Fruit fly (Drosophila melanogaster) whole organism, wandering third instar larva: ENCODE data around the gene mab-21.

Source experiments
- Abd-B ChIP-seq: fragments of >200 bp; optimal IDR thresholded peaks from 2 replicates; lab custom pipeline; 2017; ENCODE audit warnings: missing biosample characterization, missing genetic modification characterization
- CG32264 ChIP-seq: fragments of 200-800 bp; sonication (Bioruptor generic); optimal IDR thresholded peaks from 2 replicates; lab custom pipeline; 2016; ENCODE audit warnings: missing biosample characterization, missing genetic modification characterization
- CG9705 ChIP-seq: fragments of 200-800 bp; sonication (Bioruptor generic); optimal IDR thresholded peaks from 2 replicates; lab custom pipeline; 2018; ENCODE audit warnings: missing biosample characterization, mild to moderate bottlenecking, missing genetic modification characterization
- CrebA ChIP-seq: fragments of 200-800 bp; sonication (Bioruptor generic); optimal IDR thresholded peaks from 2 replicates; lab custom pipeline; 2016; ENCODE audit warnings: missing biosample characterization, mild to moderate bottlenecking, missing genetic modification characterization, borderline replicate concordance
- Dfd ChIP-seq: fragments of >200 bp; optimal IDR thresholded peaks from 2 replicates; lab custom pipeline; 2017; ENCODE audit warnings: missing biosample characterization, missing genetic modification characterization
- Dif ChIP-seq: fragments of 200-275, 200-300 bp; sonication (Bioruptor generic); optimal IDR thresholded peaks from 2 replicates; lab custom pipeline; 2018; ENCODE audit warnings: missing biosample characterization, missing genetic modification characterization; ENCODE audit not compliant: partially characterized antibody
- GATAd ChIP-seq: sonication (Bioruptor generic); optimal IDR thresholded peaks from 2 replicates; lab custom pipeline; 2016; ENCODE audit warnings: missing biosample characterization, missing genetic modification characterization
- HLH106 ChIP-seq: fragments of 200-800 bp; optimal IDR thresholded peaks from 3 replicates; lab custom pipeline; 2019; ENCODE audit warnings: missing biosample characterization, mild to moderate bottlenecking, missing genetic modification characterization, moderate library complexity
- Hnf4 ChIP-seq: fragments of 200-800 bp; sonication (Bioruptor generic); optimal IDR thresholded peaks from 2 replicates; lab custom pipeline; 2016; ENCODE audit warnings: missing biosample characterization, mild to moderate bottlenecking, missing genetic modification characterization
- Hr78 ChIP-seq: fragments of >200 bp; optimal IDR thresholded peaks from 2 replicates; lab custom pipeline; 2017; ENCODE audit warnings: missing biosample characterization, missing genetic modification characterization
- Hr83 ChIP-seq: fragments of 200-300 bp; sonication (Bioruptor generic); optimal IDR thresholded peaks from 2 replicates; lab custom pipeline; 2016; ENCODE audit warnings: missing biosample characterization, mild to moderate bottlenecking, missing genetic modification characterization, moderate library complexity; ENCODE audit not compliant: poor library complexity, severe bottlenecking
- Jra ChIP-seq: sonication (Bioruptor generic); optimal IDR thresholded peaks from 2 replicates; lab custom pipeline; 2016; ENCODE audit warnings: missing biosample characterization, missing genetic modification characterization
- Mio ChIP-seq: sonication (Bioruptor generic); optimal IDR thresholded peaks from 2 replicates; lab custom pipeline; 2016; ENCODE audit warnings: missing biosample characterization, missing genetic modification characterization
- Myc ChIP-seq: fragments of >200 bp; optimal IDR thresholded peaks from 2 replicates; lab custom pipeline; 2017
- N ChIP-seq: fragments of >200 bp; optimal IDR thresholded peaks from 2 replicates; lab custom pipeline; 2018; ENCODE audit warnings: missing biosample characterization, missing external identifiers, missing genetic modification characterization
- OdsH ChIP-seq: fragments of 200-800 bp; sonication (Bioruptor generic); optimal IDR thresholded peaks from 2 replicates; lab custom pipeline; 2016; ENCODE audit warnings: missing biosample characterization, mild to moderate bottlenecking, missing genetic modification characterization
- Rel ChIP-seq, 2 experiments: fragments of 200-800 bp; sonication (Bioruptor generic) in 1 of 2; optimal IDR thresholded peaks; 2 replicates in 1 of 2; 3 replicates in 1 of 2; lab custom pipeline; 2016 to 2019; ENCODE audit warnings: mild to moderate bottlenecking in 2 of 2, missing biosample characterization in 2 of 2, missing genetic modification characterization in 2 of 2, moderate library complexity in 1 of 2
- Sp1 ChIP-seq: fragments of 200-800 bp; sonication (Bioruptor generic); optimal IDR thresholded peaks from 3 replicates; lab custom pipeline; 2019; ENCODE audit warnings: missing biosample characterization, mild to moderate bottlenecking, missing genetic modification characterization, moderate library complexity
- Vsx2 ChIP-seq: fragments of 200-300, 225-300 bp; sonication (Bioruptor generic); optimal IDR thresholded peaks from 2 replicates; lab custom pipeline; 2018; ENCODE audit warnings: missing biosample characterization, missing genetic modification characterization; ENCODE audit not compliant: partially characterized antibody
- br ChIP-seq: fragments of 200-800 bp; sonication (Bioruptor generic); optimal IDR thresholded peaks from 2 replicates; lab custom pipeline; 2016; ENCODE audit warnings: missing biosample characterization, missing genetic modification characterization
- brk ChIP-seq: fragments of 200-800 bp; sonication (Bioruptor generic); optimal IDR thresholded peaks from 2 replicates; lab custom pipeline; 2016; ENCODE audit warnings: missing biosample characterization, mild to moderate bottlenecking, missing genetic modification characterization
- dl ChIP-seq, 2 experiments: fragments of 175-275, 200-275 bp in 1 of 2; fragments of 200-275 bp in 1 of 2; sonication (Bioruptor generic); optimal IDR thresholded peaks; lab custom pipeline; 2018; ENCODE audit warnings: mild to moderate bottlenecking in 2 of 2, missing biosample characterization in 2 of 2, missing genetic modification characterization in 2 of 2, moderate library complexity in 2 of 2; ENCODE audit not compliant: partially characterized antibody in 2 of 2, insufficient read depth in 1 of 2
- dmrt93B ChIP-seq: fragments of 200-800 bp; sonication (Bioruptor generic); optimal IDR thresholded peaks from 2 replicates; lab custom pipeline; 2018; ENCODE audit warnings: missing biosample characterization, mild to moderate bottlenecking, missing genetic modification characterization
- dsf ChIP-seq: sonication (Bioruptor generic); optimal IDR thresholded peaks from 2 replicates; lab custom pipeline; 2016; ENCODE audit warnings: missing biosample characterization, missing genetic modification characterization, borderline replicate concordance
- ey ChIP-seq: fragments of 200-800 bp; sonication (Bioruptor generic); optimal IDR thresholded peaks from 2 replicates; lab custom pipeline; 2016; ENCODE audit warnings: missing biosample characterization, missing genetic modification characterization
- foxo ChIP-seq, 2 experiments: fragments of 200-800 bp; sonication (Bioruptor generic); optimal IDR thresholded peaks; 2 replicates in 1 of 2; 3 replicates in 1 of 2; lab custom pipeline; 2016 to 2017; ENCODE audit warnings: missing biosample characterization in 2 of 2, missing genetic modification characterization in 2 of 2
- fru ChIP-seq: fragments of 200-800 bp; sonication (Bioruptor generic); optimal IDR thresholded peaks from 3 replicates; lab custom pipeline; 2016; ENCODE audit warnings: missing biosample characterization, mild to moderate bottlenecking, missing genetic modification characterization
- h ChIP-seq: fragments of 200-800 bp; sonication (Bioruptor generic); optimal IDR thresholded peaks from 3 replicates; lab custom pipeline; 2016; ENCODE audit warnings: missing biosample characterization, mild to moderate bottlenecking, missing genetic modification characterization
- jim ChIP-seq: fragments of 175-275, 200-325 bp; sonication (Bioruptor generic); optimal IDR thresholded peaks from 2 replicates; lab custom pipeline; 2016; ENCODE audit warnings: missing biosample characterization, mild to moderate bottlenecking, missing genetic modification characterization
- lola ChIP-seq: fragments of >200 bp; optimal IDR thresholded peaks from 2 replicates; lab custom pipeline; 2017; ENCODE audit warnings: missing biosample characterization, missing genetic modification characterization
- pan ChIP-seq: fragments of >200 bp; optimal IDR thresholded peaks from 2 replicates; lab custom pipeline; 2017
- psq ChIP-seq: fragments of 200-800 bp; sonication (Bioruptor generic); optimal IDR thresholded peaks from 3 replicates; lab custom pipeline; 2017; ENCODE audit warnings: missing biosample characterization, mild to moderate bottlenecking, missing genetic modification characterization, moderate library complexity
- rgr ChIP-seq: fragments of 200-800 bp; sonication (Bioruptor generic); optimal IDR thresholded peaks from 3 replicates; lab custom pipeline; 2016; ENCODE audit warnings: missing biosample characterization, mild to moderate bottlenecking, missing genetic modification characterization
- sage ChIP-seq: fragments of 200-800 bp; sonication (Bioruptor generic); optimal IDR thresholded peaks from 2 replicates; lab custom pipeline; 2016; ENCODE audit warnings: missing biosample characterization, mild to moderate bottlenecking, missing genetic modification characterization
- sv ChIP-seq: fragments of 200-800 bp; sonication (Bioruptor generic); optimal IDR thresholded peaks from 3 replicates; lab custom pipeline; 2016; ENCODE audit warnings: missing biosample characterization, missing genetic modification characterization
- tai ChIP-seq: sonication (Bioruptor generic); optimal IDR thresholded peaks from 2 replicates; lab custom pipeline; 2016; ENCODE audit warnings: missing biosample characterization, missing genetic modification characterization
- usp ChIP-seq: fragments of >200 bp; optimal IDR thresholded peaks from 2 replicates; lab custom pipeline; 2017; ENCODE audit warnings: missing biosample characterization, missing genetic modification characterization
- woc ChIP-seq: sonication (Bioruptor generic); optimal IDR thresholded peaks from 2 replicates; lab custom pipeline; 2016; ENCODE audit warnings: missing biosample characterization, mild to moderate bottlenecking, missing genetic modification characterization

mab-21 gene

dm6 chrX:6012976-6013684, at the start of gene mab-21:
Gene mab-21 (minus strand): TSS chrX:6013181.
- no peak for TF ChIP-seq ey
- TF ChIP-seq h (GFP tag; lab: Kevin White, UChicago), result peak; percentile 4
- TF ChIP-seq Vsx2, result peak; percentile 17
- TF ChIP-seq fru (GFP tag; lab: Kevin White, UChicago), result peak; percentile 18
- no peak for TF ChIP-seq jim (GFP tag; lab: Kevin White, UChicago)
- TF ChIP-seq N (GFP tag; lab: Kevin White, UChicago), result peak; percentile 20
- no peak for TF ChIP-seq dmrt93B (GFP tag; lab: Kevin White, UChicago)
- no peak for TF ChIP-seq tai (GFP tag; lab: Kevin White, UChicago)
- TF ChIP-seq psq (GFP tag; lab: Kevin White, UChicago), result no peak
- TF ChIP-seq Jra, result no peak

- TF ChIP-seq Rel (GFP tag; optimal IDR thresholded peaks at IDR 0.05; lab: Kevin White, UChicago), result no peak
- TF ChIP-seq Rel (tag; optimal IDR thresholded peaks at IDR 0.05; lab: Kevin White, UChicago), result peak; percentile 100
- TF ChIP-seq h (GFP tag; lab: Kevin White, UChicago), result peak; percentile 38
- TF ChIP-seq psq (GFP tag; lab: Kevin White, UChicago), result no peak
These were observed 49.2 kb upstream of the mab-21 start for dm6 chrX:6062160-6062559.

DNA sequence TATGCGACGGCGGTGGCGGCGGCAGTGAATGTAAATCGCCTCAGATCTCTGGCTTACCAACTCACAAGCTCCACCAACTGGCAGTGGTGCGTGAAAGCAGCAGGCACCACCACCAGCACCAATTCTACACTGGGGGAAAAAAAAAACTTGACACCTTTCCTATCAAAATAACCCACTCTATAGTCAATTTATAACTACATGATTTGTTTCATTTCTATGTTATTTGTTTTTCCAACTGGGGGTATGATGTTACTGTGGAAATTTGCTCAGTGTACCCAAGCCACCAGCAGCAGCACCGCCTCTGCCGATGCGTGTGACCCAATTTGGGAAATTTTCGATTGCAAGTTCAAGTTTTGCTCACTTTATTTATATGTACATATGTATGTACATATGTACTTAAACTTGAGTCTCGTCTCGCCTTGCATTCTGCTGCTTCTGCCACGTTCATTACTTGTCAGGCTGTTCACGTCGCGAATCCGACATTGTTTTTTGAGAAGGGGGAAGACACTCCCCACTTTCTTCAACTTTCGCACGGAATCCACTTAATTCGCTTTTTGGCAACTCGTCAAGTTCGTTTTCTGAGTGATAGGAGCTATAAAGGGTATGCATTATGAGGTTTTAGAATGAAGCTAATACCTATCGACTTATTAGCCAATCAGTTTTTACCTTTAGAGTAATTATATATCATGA, 46.3 kb upstream of the mab-21 start:
- TF ChIP-seq pan (lab: Kevin White, UChicago), result no peak
- no peak for TF ChIP-seq sage (GFP tag; lab: Kevin White, UChicago)
- TF ChIP-seq CrebA, result no peak
- no peak for TF ChIP-seq dl (GFP tag; optimal IDR thresholded peaks at IDR 0.05; lab: Kevin White, UChicago; ENCODE audit: insufficient read depth in 1 of 2, partially characterized antibody in 2 of 2)
- TF ChIP-seq ey, result peak; percentile 49
- TF ChIP-seq CG9705 (GFP tag; lab: Kevin White, UChicago), result no peak
- peak; percentile 52 for TF ChIP-seq rgr (GFP tag; lab: Kevin White, UChicago)
- TF ChIP-seq Myc (lab: Kevin White, UChicago), result no peak
- TF ChIP-seq dmrt93B (GFP tag; lab: Kevin White, UChicago), result peak; percentile 20
- TF ChIP-seq jim (GFP tag; lab: Kevin White, UChicago), result no peak
- peak; percentile 71 for TF ChIP-seq fru (GFP tag; lab: Kevin White, UChicago)
- TF ChIP-seq CG32264, result no peak
- TF ChIP-seq br (GFP tag; lab: Kevin White, UChicago), result peak; percentile 47
- TF ChIP-seq tai (GFP tag; lab: Kevin White, UChicago), result no peak
- peak in 1 of 2 experiments; percentile 63 for TF ChIP-seq foxo (GFP tag; optimal IDR thresholded peaks at IDR 0.05; lab: Kevin White, UChicago)
- TF ChIP-seq Jra, result no peak
- TF ChIP-seq h (GFP tag; lab: Kevin White, UChicago), result peak; percentile 62
- TF ChIP-seq GATAd (GFP tag; lab: Kevin White, UChicago), result no peak
- TF ChIP-seq Hr83 (GFP tag; lab: Kevin White, UChicago), result no peak
- TF ChIP-seq Sp1, result peak; percentile 1
- peak; percentile 18 for TF ChIP-seq OdsH (GFP tag; lab: Kevin White, UChicago)
- no peak for TF ChIP-seq Hnf4
- TF ChIP-seq Dif, result no peak
- no peak for TF ChIP-seq Abd-B
- no peak for TF ChIP-seq Rel (GFP tag; optimal IDR thresholded peaks at IDR 0.05; lab: Kevin White, UChicago)
- no peak for TF ChIP-seq Rel (tag; optimal IDR thresholded peaks at IDR 0.05; lab: Kevin White, UChicago)
- no peak for TF ChIP-seq N (GFP tag; lab: Kevin White, UChicago)
- no peak for TF ChIP-seq Dfd
- no peak for TF ChIP-seq Hr78 (GFP tag; lab: Kevin White, UChicago)
- no peak for TF ChIP-seq usp (GFP tag; lab: Kevin White, UChicago)
- no peak for TF ChIP-seq sv (GFP tag; lab: Kevin White, UChicago)
- TF ChIP-seq brk (GFP tag; lab: Kevin White, UChicago), result no peak
- TF ChIP-seq lola (GFP tag; lab: Kevin White, UChicago), result no peak
- TF ChIP-seq Mio, result no peak
- TF ChIP-seq woc (GFP tag; lab: Kevin White, UChicago), result no peak
- TF ChIP-seq Vsx2, result no peak
- TF ChIP-seq HLH106 (tag; lab: Kevin White, UChicago), result peak; percentile 5
- no peak for TF ChIP-seq dsf (GFP tag; lab: Kevin White, UChicago)
- TF ChIP-seq psq (GFP tag; lab: Kevin White, UChicago), result peak; percentile 1
- TF ChIP-seq, all 38 proteins: peak for 11
